Fruit fly (Drosophila melanogaster) whole organism, embryonic: ENCODE data around the gene CG2540.

Experiments used
- Ada2b ChIP-seq: fragments of 200-800 bp; sonication (Bioruptor generic); IDR thresholded peaks from 2 replicates; pipeline ENCODE4 v1.3.6; 2022; ENCODE audit warnings: missing biosample characterization, missing genetic modification characterization
- CG10321 ChIP-seq: fragments of 200-800 bp; sonication (Bioruptor generic); IDR thresholded peaks from 2 replicates; pipeline ENCODE4 v1.3.6; 2022; ENCODE audit warnings: missing biosample characterization, missing genetic modification characterization
- CG11085 ChIP-seq: fragments of 200-800 bp; sonication (Bioruptor generic); IDR thresholded peaks from 2 replicates; pipeline ENCODE4 v1.3.6; 2022; ENCODE audit warnings: missing biosample characterization, missing genetic modification characterization
- CG11560 ChIP-seq: fragments of 200-800 bp; sonication (Bioruptor generic); IDR thresholded peaks from 3 replicates; pipeline ENCODE4 v1.3.6; 2022; ENCODE audit warnings: missing biosample characterization, missing genetic modification characterization
- CG11696 ChIP-seq: fragments of 200-800 bp; sonication (Bioruptor generic); IDR thresholded peaks from 2 replicates; pipeline ENCODE4 v1.3.6; 2022; ENCODE audit warnings: missing biosample characterization, missing genetic modification characterization
- CG12071 ChIP-seq: fragments of 200-800 bp; sonication (Bioruptor generic); optimal IDR thresholded peaks from 3 replicates; lab custom pipeline; 2018; ENCODE audit warnings: missing biosample characterization, mild to moderate bottlenecking, missing genetic modification characterization
- CG13287 ChIP-seq: fragments of 200-800 bp; sonication (Bioruptor generic); IDR thresholded peaks from 2 replicates; pipeline ENCODE4 v1.3.6; 2022; ENCODE audit warnings: missing biosample characterization, missing genetic modification characterization; ENCODE audit not compliant: partially characterized antibody
- CG16815 ChIP-seq: fragments of 200-800 bp; sonication (Bioruptor generic); optimal IDR thresholded peaks from 3 replicates; lab custom pipeline; 2017; ENCODE audit warnings: missing biosample characterization, mild to moderate bottlenecking, missing genetic modification characterization
- CG17568 ChIP-seq: fragments of 200-800 bp; sonication (Bioruptor generic); optimal IDR thresholded peaks from 2 replicates; lab custom pipeline; 2018; ENCODE audit warnings: missing biosample characterization, mild to moderate bottlenecking, missing genetic modification characterization, moderate library complexity
- CG17612 ChIP-seq: fragments of 200-800 bp; sonication (Bioruptor generic); IDR thresholded peaks from 2 replicates; pipeline ENCODE4 v1.3.6; 2022; ENCODE audit warnings: missing biosample characterization, missing genetic modification characterization
- CG2120 ChIP-seq: fragments of 200-800 bp; sonication (Bioruptor generic); optimal IDR thresholded peaks from 3 replicates; lab custom pipeline; 2016; ENCODE audit warnings: missing biosample characterization, missing genetic modification characterization
- CG2875 ChIP-seq: fragments of 200-800 bp; sonication (Bioruptor generic); optimal IDR thresholded peaks from 2 replicates; lab custom pipeline; 2017; ENCODE audit warnings: missing biosample characterization, mild to moderate bottlenecking, missing genetic modification characterization, missing genetic modification reagents
- CG30403 ChIP-seq: fragments of 200-800 bp; sonication (Bioruptor generic); optimal IDR thresholded peaks from 3 replicates; lab custom pipeline; 2016; ENCODE audit warnings: missing biosample characterization, missing genetic modification characterization
- CG3847 ChIP-seq: fragments of 200-800 bp; sonication (Bioruptor generic); IDR thresholded peaks from 2 replicates; pipeline ENCODE4 v1.3.6; 2022; ENCODE audit warnings: missing biosample characterization, missing genetic modification characterization
- CG6791 ChIP-seq: fragments of 200-800 bp; sonication (Bioruptor generic); IDR thresholded peaks from 3 replicates; pipeline ENCODE4 v1.3.6; 2022; ENCODE audit warnings: missing biosample characterization, missing genetic modification characterization; ENCODE audit not compliant: partially characterized antibody
- CG8089 ChIP-seq: fragments of 200-800 bp; sonication (Bioruptor generic); optimal IDR thresholded peaks from 3 replicates; lab custom pipeline; 2016; ENCODE audit warnings: missing biosample characterization, missing genetic modification characterization
- CG8924 ChIP-seq: fragments of 200-800 bp; optimal IDR thresholded peaks from 3 replicates; lab custom pipeline; 2019; ENCODE audit warnings: missing biosample characterization, mild to moderate bottlenecking, missing genetic modification characterization, moderate library complexity
- CrebB ChIP-seq: fragments of 200-800 bp; sonication (Bioruptor generic); optimal IDR thresholded peaks from 3 replicates; lab custom pipeline; 2018; ENCODE audit warnings: missing biosample characterization, mild to moderate bottlenecking, missing genetic modification characterization
- D19B ChIP-seq: fragments of 200-800 bp; sonication (Bioruptor generic); optimal IDR thresholded peaks from 2 replicates; lab custom pipeline; 2017; ENCODE audit warnings: missing biosample characterization, mild to moderate bottlenecking, missing genetic modification characterization
- E2f2 ChIP-seq: fragments of 200-800 bp; sonication (Bioruptor generic); IDR thresholded peaks from 2 replicates; pipeline ENCODE4 v1.3.6; 2022; ENCODE audit warnings: missing biosample characterization, missing genetic modification characterization
- HLH4C ChIP-seq: fragments of 200-800 bp; sonication (Bioruptor generic); IDR thresholded peaks from 3 replicates; pipeline ENCODE4 v1.3.6; 2022; ENCODE audit warnings: missing biosample characterization, missing genetic modification characterization; ENCODE audit not compliant: partially characterized antibody
- Lhr ChIP-seq: fragments of 200-800 bp; sonication (Bioruptor generic); optimal IDR thresholded peaks from 3 replicates; lab custom pipeline; 2017; ENCODE audit warnings: mild to moderate bottlenecking, missing biosample characterization, missing genetic modification reagents, missing genetic modification characterization
- MTF-1 ChIP-seq: fragments of 200-800 bp; sonication (Bioruptor generic); optimal IDR thresholded peaks from 2 replicates; lab custom pipeline; 2018; ENCODE audit warnings: missing biosample characterization, mild to moderate bottlenecking, missing genetic modification characterization, borderline replicate concordance
- NC2β ChIP-seq: fragments of 200-800 bp; sonication (Bioruptor generic); optimal IDR thresholded peaks from 2 replicates; lab custom pipeline; 2016; ENCODE audit warnings: missing biosample characterization, missing genetic modification characterization
- Opbp ChIP-seq: fragments of 200-800 bp; sonication (Bioruptor generic); IDR thresholded peaks from 3 replicates; pipeline ENCODE4 v1.3.6; 2022; ENCODE audit warnings: missing biosample characterization, missing genetic modification characterization; ENCODE audit not compliant: partially characterized antibody
- Stat92E ChIP-seq, 3 experiments: fragments of >200 bp in 2 of 3; fragments of 200-800 bp in 1 of 3; sonication (Bioruptor generic) in 1 of 3; optimal IDR thresholded peaks; 2 replicates each; lab custom pipeline; 2017 to 2019; ENCODE audit warnings: missing biosample characterization in 3 of 3, missing genetic modification characterization in 3 of 3, mild to moderate bottlenecking in 1 of 3, moderate library complexity in 1 of 3
- Taf1 ChIP-seq: fragments of 200-800 bp; sonication (Bioruptor generic); IDR thresholded peaks from 2 replicates; pipeline ENCODE4 v1.3.6; 2022; ENCODE audit warnings: missing biosample characterization, missing genetic modification characterization
- ash1 ChIP-seq: fragments of 200-800 bp; sonication (Bioruptor generic); optimal IDR thresholded peaks from 2 replicates; lab custom pipeline; 2018; ENCODE audit warnings: missing biosample characterization, mild to moderate bottlenecking, missing genetic modification characterization
- bcd ChIP-seq: fragments of 200-800 bp; sonication (Bioruptor generic); optimal IDR thresholded peaks from 2 replicates; lab custom pipeline; 2017; ENCODE audit warnings: missing biosample characterization, mild to moderate bottlenecking, missing genetic modification characterization
- crol ChIP-seq: fragments of 200-800 bp; sonication (Bioruptor generic); IDR thresholded peaks from 2 replicates; pipeline ENCODE4 v1.3.6; 2022; ENCODE audit warnings: missing biosample characterization, missing genetic modification characterization
- esg ChIP-seq: fragments of 200-800 bp; sonication (Bioruptor generic); conservative IDR thresholded peaks from 2 replicates; pipeline ENCODE4 v1.3.6; 2022; ENCODE audit warnings: missing biosample characterization, missing genetic modification characterization
- fru ChIP-seq: fragments of >200 bp; optimal IDR thresholded peaks from 2 replicates; lab custom pipeline; 2017
- gcm2 ChIP-seq: fragments of 200-800 bp; sonication (Bioruptor generic); optimal IDR thresholded peaks from 2 replicates; lab custom pipeline; 2016; ENCODE audit warnings: missing biosample characterization, missing genetic modification characterization
- gro ChIP-seq: fragments of 200-800 bp; sonication (Bioruptor generic); optimal IDR thresholded peaks from 2 replicates; lab custom pipeline; 2016; ENCODE audit warnings: missing biosample characterization, missing genetic modification characterization
- hb ChIP-seq: fragments of 200-800 bp; sonication (Bioruptor generic); IDR thresholded peaks from 3 replicates; pipeline ENCODE4 v1.3.6; 2022; ENCODE audit warnings: missing biosample characterization, missing genetic modification characterization; ENCODE audit not compliant: partially characterized antibody
- klu ChIP-seq: fragments of 200-800 bp; sonication (Bioruptor generic); IDR thresholded peaks from 2 replicates; pipeline ENCODE4 v1.3.6; 2022; ENCODE audit warnings: missing biosample characterization, missing genetic modification characterization
- lab ChIP-seq: fragments of 200-800 bp; sonication (Bioruptor generic); optimal IDR thresholded peaks from 3 replicates; lab custom pipeline; 2017; ENCODE audit warnings: missing biosample characterization, missing genetic modification characterization, mild to moderate bottlenecking, moderate library complexity, missing genetic modification reagents
- lbe ChIP-seq: fragments of 200-800 bp; sonication (Bioruptor generic); optimal IDR thresholded peaks from 2 replicates; lab custom pipeline; 2016; ENCODE audit warnings: missing biosample characterization, mild to moderate bottlenecking, missing genetic modification characterization
- lov ChIP-seq, 2 experiments: fragments of 200-800 bp in 1 of 2; fragments of >200 bp in 1 of 2; sonication (Bioruptor generic) in 1 of 2; IDR thresholded peaks in 1 of 2; optimal IDR thresholded peaks in 1 of 2; 2 replicates in 1 of 2; 3 replicates in 1 of 2; pipeline versions ENCODE4 v1.3.6 to Lab custom; 2017 to 2022; ENCODE audit warnings: missing biosample characterization in 1 of 2, missing genetic modification characterization in 1 of 2
- mam ChIP-seq: fragments of 200-800 bp; sonication (Bioruptor generic); optimal IDR thresholded peaks from 3 replicates; lab custom pipeline; 2016; ENCODE audit warnings: missing biosample characterization, missing genetic modification characterization
- nerfin-2 ChIP-seq: fragments of 200-800 bp; sonication (Bioruptor generic); IDR thresholded peaks from 2 replicates; pipeline ENCODE4 v1.3.6; 2022; ENCODE audit warnings: missing biosample characterization, missing genetic modification characterization; ENCODE audit not compliant: partially characterized antibody
- pros ChIP-seq: fragments of 200-800 bp; sonication (Bioruptor generic); optimal IDR thresholded peaks from 3 replicates; lab custom pipeline; 2019; ENCODE audit warnings: missing biosample characterization, mild to moderate bottlenecking, missing genetic modification characterization, moderate library complexity
- rib ChIP-seq: fragments of 200-800 bp; sonication (Bioruptor generic); IDR thresholded peaks from 2 replicates; pipeline ENCODE4 v1.3.6; 2022; ENCODE audit warnings: missing biosample characterization, missing genetic modification characterization
- sd ChIP-seq: fragments of 200-800 bp; sonication (Bioruptor generic); optimal IDR thresholded peaks from 3 replicates; lab custom pipeline; 2018; ENCODE audit warnings: missing biosample characterization, mild to moderate bottlenecking, missing genetic modification characterization, moderate library complexity
- sima ChIP-seq: fragments of 200-800 bp; sonication (Bioruptor generic); optimal IDR thresholded peaks from 2 replicates; lab custom pipeline; 2016; ENCODE audit warnings: missing biosample characterization, missing genetic modification characterization
- so ChIP-seq: fragments of 200-800 bp; sonication (Bioruptor generic); IDR thresholded peaks from 3 replicates; pipeline ENCODE4 v1.3.6; 2022; ENCODE audit warnings: missing biosample characterization, missing genetic modification characterization
- stwl ChIP-seq: fragments of 200-800 bp; sonication (Bioruptor generic); optimal IDR thresholded peaks from 3 replicates; lab custom pipeline; 2018; ENCODE audit warnings: missing biosample characterization, mild to moderate bottlenecking, missing genetic modification characterization, moderate library complexity
- sug ChIP-seq: fragments of 200-800 bp; optimal IDR thresholded peaks from 2 replicates; lab custom pipeline; 2019; ENCODE audit warnings: missing biosample characterization, mild to moderate bottlenecking, missing genetic modification characterization, moderate library complexity
- zf30C ChIP-seq: fragments of 200-800 bp; sonication (Bioruptor generic); optimal IDR thresholded peaks from 3 replicates; lab custom pipeline; 2018; ENCODE audit warnings: missing biosample characterization, mild to moderate bottlenecking, missing genetic modification characterization

The CG2540 gene

dm6 chrX:12658999-12659560 is 29.4 kb downstream of the CG2540 start, which contains the start of gene Tis11 (continued):
- TF ChIP-seq sd (tag; lab: Kevin White, UChicago) = peak; percentile 20
- no peak for TF ChIP-seq pros (GFP tag; lab: Kevin White, UChicago)
- TF ChIP-seq lab (GFP tag; lab: Kevin White, UChicago) = peak; percentile 33
- TF ChIP-seq mam (GFP tag; lab: Kevin White, UChicago) = peak; percentile 25
- peak; percentile 70 for TF ChIP-seq CG3847 (GFP tag; lab: Robert Waterston, UW)
- TF ChIP-seq CG10321 (GFP tag; lab: Robert Waterston, UW) = no peak
- TF ChIP-seq Lhr (GFP tag; lab: Kevin White, UChicago) = peak; percentile 93
- TF ChIP-seq NC2β (GFP tag; lab: Kevin White, UChicago) = no peak
- TF ChIP-seq Ada2b (GFP tag; lab: Robert Waterston, UW) = no peak
- peak; percentile 45 for TF ChIP-seq MTF-1 (GFP tag; lab: Kevin White, UChicago)
- no peak for TF ChIP-seq sima (GFP tag; lab: Kevin White, UChicago)
- TF ChIP-seq CG11085 (GFP tag; lab: Robert Waterston, UW) = peak; percentile 42; the same call in 1 of the 2 replicates
- TF ChIP-seq gcm2 (GFP tag; lab: Kevin White, UChicago) = peak; percentile 9
- TF ChIP-seq CG11696 (GFP tag; lab: Robert Waterston, UW) = peak; percentile 23; the same call in 1 of the 2 replicates
- peak; percentile 87 for TF ChIP-seq zf30C (GFP tag; lab: Kevin White, UChicago)
- TF ChIP-seq stwl (tag; lab: Kevin White, UChicago) = peak; percentile 18
- no peak for TF ChIP-seq lbe
- TF ChIP-seq lov (optimal IDR thresholded peaks at IDR 0.05; lab: Kevin White, UChicago) = no peak
- no peak for TF ChIP-seq lov (GFP tag; IDR thresholded peaks at IDR 0.05; lab: Robert Waterston, UW)
- TF ChIP-seq CG17612 = no peak
- TF ChIP-seq fru = no peak
- peak; percentile 21; the same call in 1 of the 3 replicates for TF ChIP-seq CG6791
- TF ChIP-seq D19B (GFP tag; lab: Kevin White, UChicago) = no peak
- no peak for TF ChIP-seq CG17568 (GFP tag; lab: Kevin White, UChicago)
- no peak for TF ChIP-seq nerfin-2 (GFP tag; lab: Robert Waterston, UW)
- TF ChIP-seq CG8089 (GFP tag; lab: Kevin White, UChicago) = no peak
- TF ChIP-seq CG2875 (GFP tag; lab: Kevin White, UChicago) = no peak
- no peak for TF ChIP-seq hb
- TF ChIP-seq CG2120 (GFP tag; lab: Kevin White, UChicago) = peak; percentile 40
- TF ChIP-seq CG12071 (GFP tag; lab: Kevin White, UChicago) = peak; percentile 18
- peak; percentile 82 for TF ChIP-seq E2f2
- TF ChIP-seq Stat92E (GFP tag; optimal IDR thresholded peaks at IDR 0.05; lab: Kevin White, UChicago) = no peak
- peak; percentile 38; the same call in 1 of the 2 replicates for TF ChIP-seq CG13287 (GFP tag; lab: Robert Waterston, UW)
- TF ChIP-seq klu (GFP tag; lab: Robert Waterston, UW) = no peak
- peak; percentile 18 for TF ChIP-seq sug
- TF ChIP-seq bcd (GFP tag; lab: Kevin White, UChicago) = no peak
- peak; percentile 70; the same call in 2 of the 3 replicates for TF ChIP-seq CG11560 (tag; lab: Robert Waterston, UW)
- no peak for TF ChIP-seq esg (GFP tag; lab: Robert Waterston, UW)
- TF ChIP-seq CrebB = no peak
- TF ChIP-seq so (GFP tag; lab: Robert Waterston, UW) = peak; percentile 55; the same call in 1 of the 3 replicates
- peak; percentile 61 for TF ChIP-seq rib
- no peak for TF ChIP-seq crol (GFP tag; lab: Robert Waterston, UW)
- TF ChIP-seq HLH4C (GFP tag; lab: Robert Waterston, UW) = peak; percentile 56; the same call in 1 of the 3 replicates
- TF ChIP-seq ash1 (GFP tag; lab: Kevin White, UChicago) = no peak
- TF ChIP-seq Opbp (GFP tag; lab: Robert Waterston, UW) = no peak
- TF ChIP-seq Taf1 (GFP tag; lab: Robert Waterston, UW) = no peak
- TF ChIP-seq gro = no peak
- peak; percentile 19 for TF ChIP-seq CG8924 (tag; lab: Kevin White, UChicago)
- no peak for TF ChIP-seq CG30403 (GFP tag; lab: Kevin White, UChicago)
- TF ChIP-seq CG16815 (GFP tag; lab: Kevin White, UChicago) = no peak
